Worm (Caenorhabditis elegans) whole organism, mixed stage, embryonic: ENCODE results near the gene srbc-36.

Source experiments
- M03D4.4 ChIP-seq: sonication (generic microtip); optimal IDR thresholded peaks from 2 replicates; lab custom pipeline; 2017; ENCODE audit warnings: mild to moderate bottlenecking, missing genetic modification characterization, missing compliant biosample characterization
- bed-3 ChIP-seq: fragments of 200-800 bp; sonication (Bioruptor generic); optimal IDR thresholded peaks from 3 replicates; lab custom pipeline; 2018; ENCODE audit warnings: mild to moderate bottlenecking, missing genetic modification characterization, moderate library complexity, missing compliant biosample characterization
- blmp-1 ChIP-seq: fragments of 150-350 bp; optimal IDR thresholded peaks from 2 replicates; lab custom pipeline; 2014; ENCODE audit warnings: missing biosample characterization, missing genetic modification characterization
- ceh-39 ChIP-seq: fragments of 150-350 bp; optimal IDR thresholded peaks from 2 replicates; lab custom pipeline; 2014; ENCODE audit warnings: missing biosample characterization, missing genetic modification characterization
- ces-1 ChIP-seq: fragments of 150-350 bp; optimal IDR thresholded peaks from 2 replicates; lab custom pipeline; 2014; ENCODE audit warnings: missing biosample characterization, missing genetic modification reagents, missing genetic modification characterization
- cnd-1 ChIP-seq: fragments of 200-800 bp; sonication (Bioruptor generic); optimal IDR thresholded peaks from 2 replicates; lab custom pipeline; 2018; ENCODE audit warnings: mild to moderate bottlenecking, missing genetic modification characterization, missing compliant biosample characterization
- drap-1 ChIP-seq: fragments of 200-800 bp; sonication (Bioruptor generic); optimal IDR thresholded peaks from 3 replicates; lab custom pipeline; 2018; ENCODE audit warnings: mild to moderate bottlenecking, missing genetic modification characterization, missing compliant biosample characterization
- elt-1 ChIP-seq: sonication (generic microtip); optimal IDR thresholded peaks from 2 replicates; lab custom pipeline; 2017; ENCODE audit warnings: missing genetic modification characterization, mild to moderate bottlenecking, missing compliant biosample characterization, antibody characterized with exemption, moderate library complexity, borderline replicate concordance; ENCODE audit not compliant: insufficient read depth
- elt-3 ChIP-seq: fragments of 150-350 bp; optimal IDR thresholded peaks from 2 replicates; lab custom pipeline; 2014; ENCODE audit warnings: missing biosample characterization, missing genetic modification characterization
- flh-1 ChIP-seq: fragments of 200-800 bp; sonication (Bioruptor generic); optimal IDR thresholded peaks from 2 replicates; lab custom pipeline; 2018; ENCODE audit warnings: mild to moderate bottlenecking, missing genetic modification characterization, moderate library complexity, missing compliant biosample characterization
- ham-2 ChIP-seq: fragments of 200-800 bp; sonication (Bioruptor generic); optimal IDR thresholded peaks from 2 replicates; lab custom pipeline; 2018; ENCODE audit warnings: mild to moderate bottlenecking, missing genetic modification characterization, missing compliant biosample characterization
- hlh-1 ChIP-seq: fragments of 150-350 bp; optimal IDR thresholded peaks from 2 replicates; lab custom pipeline; 2014; ENCODE audit warnings: missing biosample characterization, missing genetic modification reagents, missing genetic modification characterization
- lin-13 ChIP-seq: fragments of 150-350 bp; optimal IDR thresholded peaks from 2 replicates; lab custom pipeline; 2014; ENCODE audit warnings: missing biosample characterization, missing genetic modification characterization
- lin-32 ChIP-seq: fragments of 200-800 bp; sonication (Bioruptor generic); optimal IDR thresholded peaks from 2 replicates; lab custom pipeline; 2018; ENCODE audit warnings: mild to moderate bottlenecking, missing genetic modification characterization, missing compliant biosample characterization
- lsy-2 ChIP-seq: fragments of 150-350 bp; optimal IDR thresholded peaks from 2 replicates; lab custom pipeline; 2014; ENCODE audit warnings: missing biosample characterization, missing genetic modification characterization
- mep-1 ChIP-seq: fragments of 150-350 bp; optimal IDR thresholded peaks from 2 replicates; lab custom pipeline; 2017; ENCODE audit warnings: missing biosample characterization, missing genetic modification reagents, missing genetic modification characterization, inconsistent platforms
- mls-2 ChIP-seq: sonication (generic microtip); optimal IDR thresholded peaks from 2 replicates; lab custom pipeline; 2016; ENCODE audit warnings: mild to moderate bottlenecking, missing genetic modification characterization, moderate library complexity, missing compliant biosample characterization
- nhr-12 ChIP-seq: fragments of 150-350 bp; optimal IDR thresholded peaks from 2 replicates; lab custom pipeline; 2014; ENCODE audit warnings: missing biosample characterization, missing genetic modification characterization
- nhr-237 ChIP-seq: fragments of 150-350 bp; optimal IDR thresholded peaks from 2 replicates; lab custom pipeline; 2014; ENCODE audit warnings: missing biosample characterization, missing genetic modification characterization
- nhr-28 ChIP-seq: fragments of 150-350 bp; optimal IDR thresholded peaks from 2 replicates; lab custom pipeline; 2014; ENCODE audit warnings: missing biosample characterization, missing genetic modification characterization
- nhr-76 ChIP-seq: sonication (generic microtip); optimal IDR thresholded peaks from 2 replicates; lab custom pipeline; 2017; ENCODE audit warnings: missing biosample characterization, missing genetic modification characterization
- pha-4 ChIP-seq: fragments of 150-350 bp; optimal IDR thresholded peaks from 2 replicates; lab custom pipeline; 2018; ENCODE audit warnings: missing biosample characterization, missing genetic modification reagents, missing genetic modification characterization
- sem-2 ChIP-seq: fragments of 200-800 bp; sonication (Bioruptor generic); optimal IDR thresholded peaks from 2 replicates; lab custom pipeline; 2018; ENCODE audit warnings: mild to moderate bottlenecking, missing genetic modification characterization, missing compliant biosample characterization
- snpc-4 ChIP-seq: fragments of 150-350 bp; optimal IDR thresholded peaks from 2 replicates; lab custom pipeline; 2014; ENCODE audit warnings: missing biosample characterization, missing genetic modification characterization
- tbx-8 ChIP-seq: fragments of 200-800 bp; sonication (Bioruptor generic); optimal IDR thresholded peaks from 2 replicates; lab custom pipeline; 2018; ENCODE audit warnings: mild to moderate bottlenecking, missing genetic modification characterization, moderate library complexity, missing compliant biosample characterization
- unc-120 ChIP-seq: sonication (generic microtip); optimal IDR thresholded peaks from 2 replicates; lab custom pipeline; 2017; ENCODE audit warnings: missing genetic modification characterization, missing compliant biosample characterization; ENCODE audit not compliant: poor library complexity, severe bottlenecking
- unc-39 ChIP-seq: fragments of 150-350 bp; optimal IDR thresholded peaks from 2 replicates; lab custom pipeline; 2014; ENCODE audit warnings: missing biosample characterization, missing genetic modification characterization
- unc-62 ChIP-seq: fragments of 150-350 bp; optimal IDR thresholded peaks from 2 replicates; lab custom pipeline; 2014; ENCODE audit warnings: missing biosample characterization, missing genetic modification reagents, missing genetic modification characterization
- zip-8 ChIP-seq: fragments of 150-350 bp; optimal IDR thresholded peaks from 2 replicates; lab custom pipeline; 2014; ENCODE audit warnings: missing biosample characterization, missing genetic modification characterization
- ztf-11 ChIP-seq: fragments of 150-350 bp; optimal IDR thresholded peaks from 2 replicates; lab custom pipeline; 2014; ENCODE audit warnings: missing biosample characterization, missing genetic modification characterization

Gene srbc-36

DNA sequence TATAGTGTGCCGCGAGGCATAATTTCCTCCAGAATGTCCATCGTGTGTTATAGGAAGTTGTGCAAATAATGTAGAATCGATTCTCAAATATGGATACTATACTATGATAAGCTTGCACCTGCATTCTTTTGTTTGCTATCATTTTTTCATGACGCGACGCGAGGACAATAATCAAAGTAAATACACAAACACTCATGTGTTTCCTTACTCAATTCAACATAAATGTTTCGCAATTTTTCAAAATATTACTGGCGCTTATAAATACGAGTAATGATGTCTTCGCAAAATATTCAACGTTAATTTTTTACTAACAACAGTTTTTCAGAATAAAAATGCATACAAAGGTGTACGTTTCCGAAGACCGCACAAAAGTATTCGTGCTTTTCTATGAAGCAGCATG is 32.9 kb upstream of the srbc-36 start, which contains the start of gene irg-1:
Gene irg-1, plus strand, starts transcription at position 326 of the 400 bp plus-strand sequence.
- TF ChIP-seq nhr-76 (tag; lab: Kevin White, UChicago): no peak
- TF ChIP-seq mep-1: no peak
- no peak for TF ChIP-seq hlh-1 (tag; lab: Kevin White, UChicago)
- TF ChIP-seq nhr-12 (tag; lab: Kevin White, UChicago): no peak
- no peak for TF ChIP-seq bed-3 (GFP tag; lab: Kevin White, UChicago)
- no peak for TF ChIP-seq flh-1 (GFP tag; lab: Kevin White, UChicago)
- no peak for TF ChIP-seq unc-62 (GFP tag; lab: Kevin White, UChicago)
- no peak for TF ChIP-seq ham-2 (GFP tag; lab: Kevin White, UChicago)
- TF ChIP-seq tbx-8: no peak
- no peak for TF ChIP-seq ces-1 (GFP tag; lab: Kevin White, UChicago)
- TF ChIP-seq ztf-11 (tag; lab: Kevin White, UChicago): no peak
- TF ChIP-seq elt-1: no peak
- TF ChIP-seq lin-32 (GFP tag; lab: Kevin White, UChicago): no peak
- TF ChIP-seq unc-39 (tag; lab: Kevin White, UChicago): no peak
- no peak for TF ChIP-seq sem-2 (GFP tag; lab: Kevin White, UChicago)
- no peak for TF ChIP-seq cnd-1 (tag; lab: Kevin White, UChicago)
- TF ChIP-seq M03D4.4: no peak
- TF ChIP-seq snpc-4 (tag; lab: Kevin White, UChicago): no peak
- TF ChIP-seq blmp-1: no peak
- TF ChIP-seq elt-3 (tag; lab: Kevin White, UChicago): no peak

ce11 chrV:3517889-3518288 is 27.6 kb upstream of the srbc-36 start, which contains the start of gene str-227:
Gene str-227 (plus strand): TSS chrV:3518189.
- TF ChIP-seq bed-3 (GFP tag; lab: Kevin White, UChicago): no peak
- no peak for TF ChIP-seq ztf-11 (tag; lab: Kevin White, UChicago)
- TF ChIP-seq mls-2 (tag; lab: Kevin White, UChicago): no peak
- TF ChIP-seq elt-3 (tag; lab: Kevin White, UChicago): no peak
- no peak for TF ChIP-seq hlh-1 (tag; lab: Kevin White, UChicago)
- no peak for TF ChIP-seq ces-1 (GFP tag; lab: Kevin White, UChicago)
- no peak for TF ChIP-seq lin-32 (GFP tag; lab: Kevin White, UChicago)
- TF ChIP-seq pha-4 (tag; lab: Kevin White, UChicago): no peak
- no peak for TF ChIP-seq snpc-4 (tag; lab: Kevin White, UChicago)
- TF ChIP-seq unc-62 (GFP tag; lab: Kevin White, UChicago): no peak
- no peak for TF ChIP-seq zip-8 (tag; lab: Kevin White, UChicago)
- no peak for TF ChIP-seq nhr-28 (tag; lab: Kevin White, UChicago)
- no peak for TF ChIP-seq nhr-237 (tag; lab: Kevin White, UChicago)
- TF ChIP-seq lsy-2: no peak
- TF ChIP-seq, all 35 proteins: peak for 0

DNA sequence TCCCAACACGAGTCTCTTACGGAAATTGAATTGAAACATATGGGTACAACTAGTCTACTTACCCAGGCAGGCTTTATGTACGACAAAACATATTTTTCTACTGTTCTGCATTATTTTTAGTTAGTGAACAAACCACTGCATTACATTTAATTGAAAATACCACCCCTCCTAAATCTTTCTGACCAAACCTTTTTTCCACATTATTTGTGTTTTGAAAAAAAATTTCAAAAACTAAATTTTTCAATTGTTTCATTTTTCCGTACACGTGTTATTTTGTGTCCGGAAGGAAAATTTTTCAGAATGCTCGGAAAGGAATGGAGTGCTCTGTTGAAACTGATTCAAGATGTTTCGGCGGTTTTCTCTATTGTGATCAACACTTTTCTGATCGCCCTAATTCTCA is 22.0 kb upstream of the srbc-36 start, which contains the start of gene str-226:
Gene str-226, plus strand, starts transcription at position 301 of the 400 bp plus-strand sequence.
- TF ChIP-seq blmp-1 (no peak), unc-39 (tag; lab: Kevin White, UChicago) (no peak), elt-1 (no peak), lin-32 (GFP tag; lab: Kevin White, UChicago) (no peak), elt-3 (tag; lab: Kevin White, UChicago) (no peak), nhr-76 (tag; lab: Kevin White, UChicago) (no peak), unc-120 (tag; lab: Kevin White, UChicago) (no peak), ztf-11 (tag; lab: Kevin White, UChicago) (no peak), bed-3 (GFP tag; lab: Kevin White, UChicago) (no peak), lin-13 (tag; lab: Kevin White, UChicago) (no peak)

ce11 chrV:3509878-3510277 is 19.5 kb upstream of the srbc-36 start, which contains the start of gene str-228:
Gene str-228 (plus strand): TSS chrV:3510178.
- TF ChIP-seq unc-120 (tag; lab: Kevin White, UChicago) (no peak), nhr-237 (tag; lab: Kevin White, UChicago) (no peak), drap-1 (GFP tag; lab: Kevin White, UChicago) (no peak), lin-13 (tag; lab: Kevin White, UChicago) (no peak), unc-39 (tag; lab: Kevin White, UChicago) (no peak), elt-1 (no peak), ces-1 (GFP tag; lab: Kevin White, UChicago) (no peak), flh-1 (GFP tag; lab: Kevin White, UChicago) (no peak), cnd-1 (tag; lab: Kevin White, UChicago) (no peak)
- TF ChIP-seq, all 35 proteins: peak for 0

ce11 chrV:3507691-3508090 is 17.4 kb upstream of the srbc-36 start, which contains the start of gene str-225:
Gene str-225 (plus strand): TSS chrV:3507822.
- TF ChIP-seq snpc-4 (tag; lab: Kevin White, UChicago) (no peak), elt-3 (tag; lab: Kevin White, UChicago) (no peak), M03D4.4 (no peak), mls-2 (tag; lab: Kevin White, UChicago) (no peak), lin-13 (tag; lab: Kevin White, UChicago) (no peak), nhr-76 (tag; lab: Kevin White, UChicago) (no peak), lsy-2 (no peak), ceh-39 (tag; lab: Kevin White, UChicago) (no peak)
